Worm (Caenorhabditis elegans): ENCODE results near the gene ZK1307.1.

Gene ZK1307.1

ce11 chrII:9655530-9656139 is at the start of gene ZK1307.1:
ZK1307.1 (minus strand) TSS chrII:9655580.
- TF ChIP-seq pqm-1 (tag; optimal IDR thresholded peaks at IDR 0.05) (peak; percentile 47), snpc-1.2 (GFP tag; IDR thresholded peaks at IDR 0.05) (no peak), egl-27 (tag; optimal IDR thresholded peaks at IDR 0.05) (no peak), nhr-28 (tag; optimal IDR thresholded peaks at IDR 0.05) (peak; percentile 27), hlh-30 (tag; optimal IDR thresholded peaks at IDR 0.05; ENCODE audit: insufficient read depth) (peak; percentile 56), php-3 (GFP tag; IDR thresholded peaks at IDR 0.05) (peak; percentile 69)

- no peak for TF ChIP-seq F26F4.8 (GFP tag; conservative IDR thresholded peaks at IDR 0.05)
- TF ChIP-seq hif-1 (tag; optimal IDR thresholded peaks at IDR 0.05) = no peak
- TF ChIP-seq hlh-30 (tag; optimal IDR thresholded peaks at IDR 0.05; ENCODE audit: insufficient read depth) = no peak
- no peak for TF ChIP-seq snpc-1.2 (GFP tag; IDR thresholded peaks at IDR 0.05)
- no peak for TF ChIP-seq nhr-111 (GFP tag; optimal IDR thresholded peaks at IDR 0.05)
- TF ChIP-seq Y48G9A.11 (GFP tag; IDR thresholded peaks at IDR 0.05) = no peak
- TF ChIP-seq unc-62 (GFP tag; optimal IDR thresholded peaks at IDR 0.05 in 1 of 2) = no peak
- no peak for TF ChIP-seq unc-62 (tag; optimal IDR thresholded peaks at IDR 0.05)
- TF ChIP-seq lir-3 (tag; optimal IDR thresholded peaks at IDR 0.05) = no peak
- TF ChIP-seq dmd-6 (GFP tag; IDR thresholded peaks at IDR 0.05) = no peak
- no peak for TF ChIP-seq daf-12 (tag; optimal IDR thresholded peaks at IDR 0.05)
- no peak for TF ChIP-seq dmd-9 (GFP tag; IDR thresholded peaks at IDR 0.05)
- TF ChIP-seq ceh-62 (tag; optimal IDR thresholded peaks at IDR 0.05) = no peak
- no peak for TF ChIP-seq Y5F2A.4 (GFP tag; optimal IDR thresholded peaks at IDR 0.05)
- no peak for TF ChIP-seq D1046.2 (GFP tag; IDR thresholded peaks at IDR 0.05)
- TF ChIP-seq lin-38 (GFP tag; IDR thresholded peaks at IDR 0.05) = no peak
These were observed 49.4 kb upstream of the ZK1307.1 start, which contains the start of gene Y53C12A.10 for ce11 chrII:9704746-9705145. Y53C12A.10 (minus strand) TSS chrII:9704846.

- TF ChIP-seq nhr-102 (tag; optimal IDR thresholded peaks at IDR 0.05) (no peak), ama-1 (optimal IDR thresholded peaks at IDR 0.05) (peak; percentile 38), lin-38 (GFP tag; IDR thresholded peaks at IDR 0.05) (0 out of 2 replicates have a peak, but pooled peaks have one; percentile 26), dpl-1 (GFP tag; optimal IDR thresholded peaks at IDR 0.05) (no peak), D1046.2 (GFP tag; IDR thresholded peaks at IDR 0.05) (no peak)
These were observed 48.2 kb upstream of the ZK1307.1 start, which contains the start of gene mop-25.2 for ce11 chrII:9703601-9704000. mop-25.2 (minus strand) TSS chrII:9703701.

ce11 chrII:9700363-9700762 is 45.0 kb upstream of the ZK1307.1 start, which contains the start of the genes Y53C12A.8 and Y53C12A.7:
Y53C12A.8 (minus strand) TSS chrII:9700463.
Y53C12A.7 (plus strand) TSS chrII:9700543.
- no peak for TF ChIP-seq jun-1 (tag; optimal IDR thresholded peaks at IDR 0.05)
- TF ChIP-seq tra-1 (GFP tag; IDR thresholded peaks at IDR 0.05) = no peak
- no peak for TF ChIP-seq ceh-28 (tag; optimal IDR thresholded peaks at IDR 0.05)
- no peak for TF ChIP-seq ZK546.5 (tag; optimal IDR thresholded peaks at IDR 0.05)
- TF ChIP-seq nhr-111 (GFP tag; optimal IDR thresholded peaks at IDR 0.05) = no peak
- no peak for TF ChIP-seq zip-11 (GFP tag; IDR thresholded peaks at IDR 0.05)
- TF ChIP-seq F37D6.2 (tag; optimal IDR thresholded peaks at IDR 0.05) = no peak
- no peak for TF ChIP-seq Y75B8A.6 (GFP tag; IDR thresholded peaks at IDR 0.05)
- TF ChIP-seq set-16 (GFP tag; IDR thresholded peaks at IDR 0.05) = no peak
- no peak for TF ChIP-seq unc-130 (GFP tag; optimal IDR thresholded peaks at IDR 0.05)
- no peak for TF ChIP-seq nhr-28 (tag; optimal IDR thresholded peaks at IDR 0.05)
- TF ChIP-seq nhr-48 (tag; optimal IDR thresholded peaks at IDR 0.05) = no peak

ce11 chrII:9695942-9696341 is 40.6 kb upstream of the ZK1307.1 start:
- TF ChIP-seq vab-7 (GFP tag; IDR thresholded peaks at IDR 0.05) = no peak
- TF ChIP-seq unc-62 (GFP tag; optimal IDR thresholded peaks at IDR 0.05 in 1 of 2) = peak in 1 of 2 experiments; percentile 95
- TF ChIP-seq unc-62 (tag; optimal IDR thresholded peaks at IDR 0.05) = no peak
